Fruit fly (Drosophila melanogaster) whole organism: ENCODE results near the gene CCT2.

ENCODE experiments used
- CG8478 ChIP-seq: fragments of >200 bp; optimal IDR thresholded peaks from 2 replicates; lab custom pipeline; 2018; ENCODE audit warnings: inconsistent platforms
- Dll ChIP-seq: fragments of >200 bp; optimal IDR thresholded peaks from 2 replicates; lab custom pipeline; 2017
- EcR ChIP-seq, 2 experiments: fragments of >200 bp; optimal IDR thresholded peaks; 2 replicates each; lab custom pipeline; 2017; ENCODE audit warnings: missing biosample characterization in 2 of 2, missing genetic modification characterization in 2 of 2, missing genetic modification reagents in 2 of 2
- pan ChIP-seq: fragments of >200 bp; optimal IDR thresholded peaks from 2 replicates; lab custom pipeline; 2017
- psq ChIP-seq: fragments of >200 bp; optimal IDR thresholded peaks from 2 replicates; lab custom pipeline; 2017
- usp ChIP-seq: fragments of >200 bp; optimal IDR thresholded peaks from 2 replicates; lab custom pipeline; 2017; ENCODE audit warnings: missing biosample characterization, missing genetic modification characterization, mixed read lengths

- TF ChIP-seq CG8478 (lab: Kevin White, UChicago) (no peak), Dll (no peak), psq (no peak), pan (no peak), EcR (GFP tag; optimal IDR thresholded peaks at IDR 0.05; lab: Kevin White, UChicago) (no peak), usp (GFP tag; lab: Kevin White, UChicago) (no peak)
These were observed 53.0 kb downstream of the CCT2 start, which contains the start of gene CG7065 for dm6 chrX:9142224-9142802.
